Worm (Caenorhabditis elegans) whole organism, young adult: ENCODE measurements around the gene Y75B8A.28.

Source experiments
- C06A6.2 ChIP-seq: fragments of 200-800 bp; sonication (Bioruptor generic); conservative IDR thresholded peaks from 2 replicates; pipeline ENCODE4 v1.3.6; 2022; ENCODE audit warnings: missing genetic modification characterization, missing compliant biosample characterization
- F49E8.2 ChIP-seq: sonication (generic microtip); optimal IDR thresholded peaks from 3 replicates; lab custom pipeline; 2017; ENCODE audit warnings: missing genetic modification characterization, mild to moderate bottlenecking, missing compliant biosample characterization, antibody characterized with exemption, moderate library complexity; ENCODE audit not compliant: insufficient read depth
- atf-7 ChIP-seq: sonication (generic microtip); optimal IDR thresholded peaks from 2 replicates; lab custom pipeline; 2017; ENCODE audit warnings: mild to moderate bottlenecking, missing genetic modification characterization, missing compliant biosample characterization
- ccch-3 ChIP-seq: fragments of 200-800 bp; sonication (Bioruptor generic); optimal IDR thresholded peaks from 2 replicates; lab custom pipeline; 2018; ENCODE audit warnings: mild to moderate bottlenecking, missing genetic modification characterization, missing compliant biosample characterization
- ceh-79 ChIP-seq: sonication (generic microtip); optimal IDR thresholded peaks from 2 replicates; lab custom pipeline; 2017; ENCODE audit warnings: mild to moderate bottlenecking, missing genetic modification characterization, missing compliant biosample characterization
- hlh-26 ChIP-seq: fragments of 200-800 bp; sonication (Bioruptor generic); conservative IDR thresholded peaks from 2 replicates; pipeline ENCODE4 v1.3.6; 2022; ENCODE audit warnings: missing genetic modification reagents, missing genetic modification characterization, missing compliant biosample characterization
- hrde-1 ChIP-seq: sonication (generic microtip); optimal IDR thresholded peaks from 2 replicates; lab custom pipeline; 2016; ENCODE audit warnings: missing genetic modification characterization, mild to moderate bottlenecking, missing compliant biosample characterization, moderate library complexity, missing genotype, missing genetic modification reagents, borderline replicate concordance
- let-607 ChIP-seq, 2 experiments: fragments of 200-800 bp in 1 of 2; sonication (Bioruptor generic) in 1 of 2; sonication (generic microtip) in 1 of 2; optimal IDR thresholded peaks; 2 replicates each; lab custom pipeline; 2016 to 2018; ENCODE audit warnings: mild to moderate bottlenecking in 2 of 2, missing compliant biosample characterization in 2 of 2, missing genetic modification characterization in 2 of 2, moderate library complexity in 2 of 2, missing genotype in 1 of 2
- lin-40 ChIP-seq: sonication (generic microtip); optimal IDR thresholded peaks from 2 replicates; lab custom pipeline; 2016; ENCODE audit warnings: missing genetic modification characterization, mild to moderate bottlenecking, missing compliant biosample characterization, missing genotype, missing genetic modification reagents
- mel-28 ChIP-seq: sonication (generic microtip); optimal IDR thresholded peaks from 2 replicates; lab custom pipeline; 2016; ENCODE audit warnings: borderline replicate concordance, mild to moderate bottlenecking, missing genetic modification characterization, missing compliant biosample characterization
- mes-4 ChIP-seq: sonication (generic microtip); optimal IDR thresholded peaks from 2 replicates; lab custom pipeline; 2016; ENCODE audit warnings: missing genotype, missing genetic modification characterization, missing compliant biosample characterization
- repo-1 ChIP-seq: sonication (generic microtip); optimal IDR thresholded peaks from 2 replicates; lab custom pipeline; 2017; ENCODE audit warnings: mild to moderate bottlenecking, missing genetic modification characterization, missing compliant biosample characterization
- unc-62 ChIP-seq: fragments of 150-350 bp; optimal IDR thresholded peaks from 2 replicates; lab custom pipeline; 2014; ENCODE audit warnings: missing biosample characterization, missing genetic modification reagents, missing genetic modification characterization

DNA sequence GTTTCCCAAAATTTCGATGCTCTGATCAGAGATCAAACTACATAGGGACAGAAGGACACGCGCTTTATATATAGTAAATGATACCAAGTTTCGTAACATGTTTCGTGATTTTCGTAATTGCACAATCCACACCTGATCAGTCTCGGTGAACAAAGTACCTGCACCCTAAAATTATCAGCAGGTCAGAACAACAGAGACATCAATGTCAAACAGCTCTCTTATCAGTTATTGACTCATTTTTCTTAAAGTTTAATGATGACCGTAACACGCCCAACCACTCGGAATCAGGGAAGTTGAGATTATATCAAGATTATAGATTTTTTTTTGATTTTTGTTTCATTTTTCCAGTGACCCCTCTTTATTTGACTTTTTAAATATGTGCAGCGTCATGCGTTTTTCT, 1.4 kb upstream of the Y75B8A.28 start:
- no peak for TF ChIP-seq C06A6.2 (GFP tag; lab: Robert Waterston, UW)
- TF ChIP-seq lin-40 (tag; lab: Kevin White, UChicago) = no peak
- no peak for TF ChIP-seq F49E8.2 (tag; lab: Kevin White, UChicago)
- TF ChIP-seq hlh-26 (GFP tag; lab: Robert Waterston, UW) = no peak
- peak; percentile 75 for TF ChIP-seq unc-62 (GFP tag; lab: Kevin White, UChicago)
- no peak for TF ChIP-seq ccch-3
- TF ChIP-seq hrde-1 (tag; lab: Kevin White, UChicago) = no peak
- TF ChIP-seq atf-7 (tag; lab: Kevin White, UChicago) = no peak
- TF ChIP-seq mes-4 (tag; lab: Kevin White, UChicago) = no peak
- no peak for TF ChIP-seq mel-28 (tag; lab: Kevin White, UChicago)
- no peak for TF ChIP-seq ceh-79 (tag; lab: Kevin White, UChicago)
- no peak for TF ChIP-seq repo-1 (tag; lab: Kevin White, UChicago)
- TF ChIP-seq let-607 (tag; optimal IDR thresholded peaks at IDR 0.05; lab: Kevin White, UChicago) = no peak
